Worm (Caenorhabditis elegans) whole organism, dauer: ENCODE measurements around the gene T22D1.1.

Experiments used
- unc-62 ChIP-seq: sonication (generic microtip); optimal IDR thresholded peaks from 2 replicates; lab custom pipeline; 2017; ENCODE audit warnings: missing biosample characterization, missing genetic modification reagents, missing genetic modification characterization

The T22D1.1 gene

ce11 chrIV:6974162-6974938, 51.2 kb downstream of the T22D1.1 start:
- TF ChIP-seq unc-62 (GFP tag; lab: Kevin White, UChicago) = no peak
